Fruit fly (Drosophila melanogaster): Measurements from ENCODE around the gene P5cr.
A peak's percentile ranks its signal among the peaks of the same experiment; 100 is the strongest.

The P5cr gene

DNA sequence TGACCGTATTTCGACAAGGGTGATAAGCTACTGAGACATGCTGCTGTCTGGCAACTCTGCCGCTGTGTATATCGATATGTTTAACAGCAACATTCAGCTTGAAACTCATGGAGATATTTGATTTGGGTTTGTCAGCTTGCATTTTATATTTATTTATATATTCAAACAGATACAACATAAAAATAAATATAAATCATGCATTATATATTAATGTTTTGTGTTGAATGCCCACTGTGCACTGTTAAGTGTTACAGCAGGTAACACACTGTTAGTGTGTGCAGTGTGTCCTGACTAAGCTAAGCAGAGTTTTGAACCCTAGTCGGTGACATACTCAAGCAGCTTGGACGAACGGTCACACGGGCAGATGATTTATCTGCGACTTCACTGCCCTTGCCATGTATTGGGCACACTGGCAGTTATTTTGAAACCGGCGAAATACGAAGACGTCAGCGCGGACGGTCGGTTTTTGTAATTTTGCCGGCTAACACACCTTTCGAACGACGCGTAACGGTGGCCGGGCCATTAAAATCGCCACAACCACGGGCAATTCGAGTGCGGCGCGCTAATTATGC lies 45.0 kb upstream of the P5cr start, which contains the start of the genes snRNP-U1-C and gukh (continued):
- TF ChIP-seq hkb (optimal IDR thresholded peaks at IDR 0.05), result no peak
- TF ChIP-seq hkb (GFP tag; IDR thresholded peaks at IDR 0.05), result peak; percentile 88
- no peak for TF ChIP-seq yki (optimal IDR thresholded peaks at IDR 0.05)
- peak; percentile 85 for TF ChIP-seq grau (tag; optimal IDR thresholded peaks at IDR 0.05)
- peak; percentile 56; the same call in 1 of the 3 replicates for TF ChIP-seq C15 (GFP tag; IDR thresholded peaks at IDR 0.05)
- peak; percentile 87 for TF ChIP-seq Xbp1 (GFP tag; optimal IDR thresholded peaks at IDR 0.05)
- peak; percentile 89 for TF ChIP-seq CG17328 (GFP tag; IDR thresholded peaks at IDR 0.05)
- peak; percentile 80 for TF ChIP-seq Hr3 (GFP tag; optimal IDR thresholded peaks at IDR 0.05)
- TF ChIP-seq CG4282 (GFP tag; optimal IDR thresholded peaks at IDR 0.05), result peak; percentile 66
- peak; percentile 65 for TF ChIP-seq CG11723 (GFP tag; optimal IDR thresholded peaks at IDR 0.05)
- TF ChIP-seq oc (tag; optimal IDR thresholded peaks at IDR 0.05), result peak; percentile 75
- peak; percentile 25 for TF ChIP-seq Side (GFP tag; optimal IDR thresholded peaks at IDR 0.05)
- TF ChIP-seq tx (GFP tag; optimal IDR thresholded peaks at IDR 0.05), result peak; percentile 2
- peak; percentile 81 for TF ChIP-seq ap (GFP tag; IDR thresholded peaks at IDR 0.05)
- TF ChIP-seq CG9215 (GFP tag; IDR thresholded peaks at IDR 0.05), result peak; percentile 71
- no peak; the same call in 1 of the 3 replicates for TF ChIP-seq vnd (GFP tag; IDR thresholded peaks at IDR 0.05; ENCODE audit: partially characterized antibody)
- TF ChIP-seq CG18764 (GFP tag; optimal IDR thresholded peaks at IDR 0.05), result peak; percentile 56
- peak; percentile 10 for TF ChIP-seq CG8281 (tag; optimal IDR thresholded peaks at IDR 0.05)
- TF ChIP-seq Deaf1 (tag; optimal IDR thresholded peaks at IDR 0.05), result peak; percentile 72
- peak; percentile 66 for TF ChIP-seq Dp (GFP tag; optimal IDR thresholded peaks at IDR 0.05)
- peak; percentile 80 for TF ChIP-seq Fer1 (GFP tag; optimal IDR thresholded peaks at IDR 0.05)
- peak; percentile 57 for TF ChIP-seq fd96Cb (tag; optimal IDR thresholded peaks at IDR 0.05)
- TF ChIP-seq NC2β (GFP tag; optimal IDR thresholded peaks at IDR 0.05), result peak; percentile 38
- TF ChIP-seq chm (GFP tag; IDR thresholded peaks at IDR 0.05), result peak; percentile 86
- TF ChIP-seq klu (GFP tag; IDR thresholded peaks at IDR 0.05), result peak; percentile 80
- peak; percentile 29; the same call in 1 of the 3 replicates for TF ChIP-seq gce (GFP tag; IDR thresholded peaks at IDR 0.05)
- TF ChIP-seq Tbp (GFP tag; optimal IDR thresholded peaks at IDR 0.05), result no peak
- no peak for TF ChIP-seq CG8478 (optimal IDR thresholded peaks at IDR 0.05)
- peak; percentile 31 for TF ChIP-seq Vsx1 (GFP tag; optimal IDR thresholded peaks at IDR 0.05)
- TF ChIP-seq Nf-YC (tag; optimal IDR thresholded peaks at IDR 0.05), result peak; percentile 74
- peak; percentile 76 for TF ChIP-seq CG15696 (tag; optimal IDR thresholded peaks at IDR 0.05)
- TF ChIP-seq croc (GFP tag; conservative IDR thresholded peaks at IDR 0.05), result peak; percentile 55; the same call in 1 of the 3 replicates
- peak; percentile 67 for TF ChIP-seq zen (tag; optimal IDR thresholded peaks at IDR 0.05)
- peak; percentile 94 for TF ChIP-seq CG9932 (GFP tag; IDR thresholded peaks at IDR 0.05)
- TF ChIP-seq CG15514 (GFP tag; optimal IDR thresholded peaks at IDR 0.05), result peak; percentile 79
- TF ChIP-seq CG18011 (GFP tag; optimal IDR thresholded peaks at IDR 0.05), result peak; percentile 75
- TF ChIP-seq Eip74EF (GFP tag; optimal IDR thresholded peaks at IDR 0.05), result peak in 1 of 2 experiments; percentile 46
- peak; percentile 77 for TF ChIP-seq Oli (tag; optimal IDR thresholded peaks at IDR 0.05)
- peak; percentile 59 for TF ChIP-seq Doc3 (GFP tag; IDR thresholded peaks at IDR 0.05; ENCODE audit: partially characterized antibody)
- no peak for TF ChIP-seq Kr (GFP tag; optimal IDR thresholded peaks at IDR 0.05)
- no peak for TF ChIP-seq dan (GFP tag; IDR thresholded peaks at IDR 0.05)
- peak; percentile 58 for TF ChIP-seq CG6683 (GFP tag; optimal IDR thresholded peaks at IDR 0.05)
- TF ChIP-seq CG13123 (GFP tag; optimal IDR thresholded peaks at IDR 0.05), result peak; percentile 67
- TF ChIP-seq CG34422 (GFP tag; IDR thresholded peaks at IDR 0.05), result peak; percentile 95
- TF ChIP-seq CG7745 (tag; optimal IDR thresholded peaks at IDR 0.05), result no peak
- peak; percentile 94 for TF ChIP-seq CG32532 (GFP tag; IDR thresholded peaks at IDR 0.05)
- peak; percentile 80 for TF ChIP-seq tap (tag; optimal IDR thresholded peaks at IDR 0.05)
- TF ChIP-seq CG9437 (GFP tag; optimal IDR thresholded peaks at IDR 0.05), result peak; percentile 53
- peak; percentile 90 for TF ChIP-seq Rfx (GFP tag; IDR thresholded peaks at IDR 0.05)
- peak; percentile 69 for TF ChIP-seq CG18476 (GFP tag; optimal IDR thresholded peaks at IDR 0.05)
- peak; percentile 86 for TF ChIP-seq Fer3 (tag; optimal IDR thresholded peaks at IDR 0.05)
